Fruit fly (Drosophila melanogaster) whole organism, embryonic: Measurements from ENCODE around the gene CG11858.

Experiments
- Awh ChIP-seq: fragments of 200-800 bp; sonication (Bioruptor generic); IDR thresholded peaks from 2 replicates; pipeline ENCODE4, ENCODE4 v1.3.6; 2022; ENCODE audit warnings: missing biosample characterization, missing genetic modification characterization
- CG10462 ChIP-seq: fragments of 200-800 bp; sonication (Bioruptor generic); optimal IDR thresholded peaks from 2 replicates; lab custom pipeline; 2016; ENCODE audit warnings: missing biosample characterization, missing genetic modification characterization
- CG10543 ChIP-seq: fragments of 200-800 bp; sonication (Bioruptor generic); optimal IDR thresholded peaks from 3 replicates; lab custom pipeline; 2017; ENCODE audit warnings: missing biosample characterization, mild to moderate bottlenecking, missing genetic modification characterization, moderate library complexity
- CG11247 ChIP-seq: fragments of 200-800 bp; sonication (Bioruptor generic); IDR thresholded peaks from 2 replicates; pipeline ENCODE4 v1.3.6; 2022; ENCODE audit warnings: missing biosample characterization, missing genetic modification characterization
- CG13624 ChIP-seq: fragments of 200-800 bp; sonication (Bioruptor generic); optimal IDR thresholded peaks from 2 replicates; lab custom pipeline; 2016; ENCODE audit warnings: missing biosample characterization, missing genetic modification characterization
- CG15479 ChIP-seq: fragments of 200-800 bp; sonication (Bioruptor generic); optimal IDR thresholded peaks from 3 replicates; lab custom pipeline; 2019; ENCODE audit warnings: missing biosample characterization, mild to moderate bottlenecking, missing genetic modification characterization, moderate library complexity
- CG17802 ChIP-seq: fragments of 200-800 bp; sonication (Bioruptor generic); optimal IDR thresholded peaks from 2 replicates; lab custom pipeline; 2018; ENCODE audit warnings: missing biosample characterization, mild to moderate bottlenecking, missing genetic modification characterization, moderate library complexity
- CG1832 ChIP-seq: fragments of 200-800 bp; sonication (Bioruptor generic); optimal IDR thresholded peaks from 2 replicates; lab custom pipeline; 2017; ENCODE audit warnings: missing biosample characterization, mild to moderate bottlenecking, missing genetic modification characterization, inconsistent platforms
- CG18476 ChIP-seq: fragments of 200-800 bp; sonication (Bioruptor generic); optimal IDR thresholded peaks from 2 replicates; lab custom pipeline; 2016; ENCODE audit warnings: missing biosample characterization, mild to moderate bottlenecking, missing genetic modification characterization
- CG18599 ChIP-seq: fragments of 200-800 bp; sonication (Bioruptor generic); optimal IDR thresholded peaks from 3 replicates; lab custom pipeline; 2017; ENCODE audit warnings: missing biosample characterization, missing genetic modification characterization, mild to moderate bottlenecking, moderate library complexity, missing genetic modification reagents
- CG2116 ChIP-seq: fragments of 200-800 bp; sonication (Bioruptor generic); optimal IDR thresholded peaks from 3 replicates; lab custom pipeline; 2018; ENCODE audit warnings: missing biosample characterization, mild to moderate bottlenecking, missing genetic modification characterization
- CG31365 ChIP-seq: fragments of 200-800 bp; sonication (Bioruptor generic); optimal IDR thresholded peaks from 2 replicates; lab custom pipeline; 2018; ENCODE audit warnings: missing biosample characterization, mild to moderate bottlenecking, missing genetic modification characterization
- CG31441 ChIP-seq: fragments of 200-800 bp; sonication (Bioruptor generic); IDR thresholded peaks from 2 replicates; pipeline ENCODE4 v1.3.6; 2022; ENCODE audit warnings: missing biosample characterization, missing genetic modification characterization
- CG33557 ChIP-seq: fragments of 200-800 bp; sonication (Bioruptor generic); optimal IDR thresholded peaks from 2 replicates; lab custom pipeline; 2019; ENCODE audit warnings: missing biosample characterization, mild to moderate bottlenecking, missing genetic modification characterization, moderate library complexity
- CG34224 ChIP-seq: fragments of 200-800 bp; sonication (Bioruptor generic); IDR thresholded peaks from 3 replicates; pipeline ENCODE4 v1.3.6; 2022; ENCODE audit warnings: missing biosample characterization, missing genetic modification characterization; ENCODE audit not compliant: partially characterized antibody
- CG6175 ChIP-seq: fragments of 200-800 bp; sonication (Bioruptor generic); IDR thresholded peaks from 3 replicates; pipeline ENCODE4 v1.3.6; 2022; ENCODE audit warnings: missing biosample characterization, missing genetic modification characterization
- CG6654 ChIP-seq: fragments of 200-800 bp; sonication (Bioruptor generic); optimal IDR thresholded peaks from 2 replicates; lab custom pipeline; 2017; ENCODE audit warnings: missing biosample characterization, mild to moderate bottlenecking, missing genetic modification characterization
- CG6689 ChIP-seq: fragments of 200-800 bp; sonication (Bioruptor generic); IDR thresholded peaks from 2 replicates; pipeline ENCODE4 v1.3.6; 2022; ENCODE audit warnings: missing biosample characterization, missing genetic modification characterization
- CG7271 ChIP-seq: fragments of 200-800 bp; sonication (Bioruptor generic); optimal IDR thresholded peaks from 2 replicates; lab custom pipeline; 2018; ENCODE audit warnings: missing biosample characterization, mild to moderate bottlenecking, missing genetic modification characterization, moderate library complexity
- CG7963 ChIP-seq: fragments of 200-800 bp; sonication (Bioruptor generic); IDR thresholded peaks from 3 replicates; pipeline ENCODE4 v1.3.6; 2022; ENCODE audit warnings: missing biosample characterization, missing genetic modification characterization; ENCODE audit not compliant: partially characterized antibody
- CG7987 ChIP-seq: fragments of 200-800 bp; sonication (Bioruptor generic); optimal IDR thresholded peaks from 2 replicates; lab custom pipeline; 2018; ENCODE audit warnings: missing biosample characterization, mild to moderate bottlenecking, missing genetic modification characterization, moderate library complexity
- CG8281 ChIP-seq: fragments of 200-800 bp; sonication (Bioruptor generic); optimal IDR thresholded peaks from 2 replicates; lab custom pipeline; 2018; ENCODE audit warnings: missing biosample characterization, mild to moderate bottlenecking, missing genetic modification characterization, moderate library complexity
- CG8290 ChIP-seq, 3 experiments: fragments of 200-800 bp; sonication (Bioruptor generic); optimal IDR thresholded peaks; 2 replicates each; lab custom pipeline; 2016 to 2019; ENCODE audit warnings: missing biosample characterization in 3 of 3, missing genetic modification characterization in 3 of 3, mild to moderate bottlenecking in 2 of 3, moderate library complexity in 1 of 3
- CG8359 ChIP-seq: fragments of 200-800 bp; sonication (Bioruptor generic); optimal IDR thresholded peaks from 2 replicates; lab custom pipeline; 2017; ENCODE audit warnings: missing biosample characterization, mild to moderate bottlenecking, missing genetic modification characterization, borderline replicate concordance
- CG9727 ChIP-seq: fragments of 200-800 bp; sonication (Bioruptor generic); optimal IDR thresholded peaks from 3 replicates; lab custom pipeline; 2017; ENCODE audit warnings: missing biosample characterization, mild to moderate bottlenecking, missing genetic modification characterization
- Camta ChIP-seq: fragments of 200-800 bp; sonication (Bioruptor generic); optimal IDR thresholded peaks from 2 replicates; lab custom pipeline; 2016; ENCODE audit warnings: missing biosample characterization, missing genetic modification characterization
- Dbx ChIP-seq: fragments of 200-800 bp; sonication (Bioruptor generic); IDR thresholded peaks from 3 replicates; pipeline ENCODE4 v1.3.6; 2022; ENCODE audit warnings: missing biosample characterization, missing genetic modification characterization
- HLH3B ChIP-seq: fragments of 200-800 bp; sonication (Bioruptor generic); IDR thresholded peaks from 2 replicates; pipeline ENCODE4 v1.3.6; 2022; ENCODE audit warnings: missing biosample characterization, missing genetic modification characterization
- HLH54F ChIP-seq: fragments of 200-800 bp; sonication (Bioruptor generic); optimal IDR thresholded peaks from 3 replicates; lab custom pipeline; 2016; ENCODE audit warnings: missing biosample characterization, missing genetic modification characterization
- Hr51 ChIP-seq, 2 experiments: fragments of 200-800 bp; sonication (Bioruptor generic); optimal IDR thresholded peaks; 2 replicates in 1 of 2; 3 replicates in 1 of 2; lab custom pipeline; 2016 to 2018; ENCODE audit warnings: missing biosample characterization in 2 of 2, missing genetic modification characterization in 2 of 2, mild to moderate bottlenecking in 1 of 2, moderate library complexity in 1 of 2
- Lhr ChIP-seq: fragments of 200-800 bp; sonication (Bioruptor generic); optimal IDR thresholded peaks from 3 replicates; lab custom pipeline; 2017; ENCODE audit warnings: mild to moderate bottlenecking, missing biosample characterization, missing genetic modification reagents, missing genetic modification characterization
- MBD-R2 ChIP-seq: fragments of 200-800 bp; sonication (Bioruptor generic); IDR thresholded peaks from 2 replicates; pipeline ENCODE4 v1.3.6; 2022; ENCODE audit warnings: missing biosample characterization, missing genetic modification characterization
- Nf-YA ChIP-seq: fragments of 200-800 bp; sonication (Bioruptor generic); IDR thresholded peaks from 2 replicates; pipeline ENCODE4 v1.3.6; 2022; ENCODE audit warnings: missing biosample characterization, missing genetic modification characterization
- Ptx1 ChIP-seq: fragments of 200-800 bp; sonication (Bioruptor generic); IDR thresholded peaks from 2 replicates; pipeline ENCODE4 v1.3.6; 2022; ENCODE audit warnings: missing biosample characterization, missing genetic modification characterization
- bcd ChIP-seq: fragments of 200-800 bp; sonication (Bioruptor generic); optimal IDR thresholded peaks from 2 replicates; lab custom pipeline; 2017; ENCODE audit warnings: missing biosample characterization, mild to moderate bottlenecking, missing genetic modification characterization
- bowl ChIP-seq: fragments of 200-800 bp; sonication (Bioruptor generic); IDR thresholded peaks from 2 replicates; pipeline ENCODE4 v1.3.6; 2022; ENCODE audit warnings: missing biosample characterization, missing genetic modification characterization
- chn ChIP-seq: fragments of 200-800 bp; sonication (Bioruptor generic); optimal IDR thresholded peaks from 2 replicates; lab custom pipeline; 2016; ENCODE audit warnings: missing biosample characterization, missing genetic modification characterization
- ci ChIP-seq: fragments of 200-800 bp; sonication (Bioruptor generic); IDR thresholded peaks from 3 replicates; pipeline ENCODE4 v1.3.6; 2022; ENCODE audit warnings: missing biosample characterization, missing genetic modification characterization
- eve ChIP-seq, 2 experiments: fragments of >200 bp; optimal IDR thresholded peaks; 2 replicates each; lab custom pipeline; 2017; ENCODE audit warnings: missing biosample characterization in 2 of 2, missing genetic modification characterization in 2 of 2
- jing ChIP-seq: fragments of 200-800 bp; sonication (Bioruptor generic); optimal IDR thresholded peaks from 2 replicates; lab custom pipeline; 2018; ENCODE audit warnings: missing biosample characterization, mild to moderate bottlenecking, missing genetic modification characterization
- lmd ChIP-seq: fragments of 200-800 bp; sonication (Bioruptor generic); IDR thresholded peaks from 2 replicates; pipeline ENCODE4 v1.3.6; 2022; ENCODE audit warnings: missing biosample characterization, missing genetic modification characterization
- pita ChIP-seq: fragments of 200-800 bp; sonication (Bioruptor generic); optimal IDR thresholded peaks from 2 replicates; lab custom pipeline; 2017; ENCODE audit warnings: missing biosample characterization, mild to moderate bottlenecking, missing genetic modification characterization
- pum ChIP-seq: fragments of 200-800 bp; sonication (Bioruptor generic); optimal IDR thresholded peaks from 2 replicates; lab custom pipeline; 2016; ENCODE audit warnings: missing biosample characterization, missing genetic modification characterization
- repo ChIP-seq: fragments of 200-800 bp; sonication (Bioruptor generic); optimal IDR thresholded peaks from 2 replicates; lab custom pipeline; 2016; ENCODE audit warnings: missing biosample characterization, missing genetic modification characterization
- sens ChIP-seq: fragments of 200-800 bp; sonication (Bioruptor generic); peaks from one replicate; lab custom pipeline; 2016; ENCODE audit warnings: missing biosample characterization, missing genetic modification characterization
- sima ChIP-seq: fragments of 200-800 bp; sonication (Bioruptor generic); optimal IDR thresholded peaks from 2 replicates; lab custom pipeline; 2016; ENCODE audit warnings: missing biosample characterization, missing genetic modification characterization
- sna ChIP-seq: fragments of 200-800 bp; sonication (Bioruptor generic); IDR thresholded peaks from 2 replicates; pipeline ENCODE4 v1.3.6; 2022; ENCODE audit warnings: missing biosample characterization, missing genetic modification characterization; ENCODE audit not compliant: partially characterized antibody
- ssp ChIP-seq: fragments of 200-800 bp; sonication (Bioruptor generic); IDR thresholded peaks from 2 replicates; pipeline ENCODE4 v1.3.6; 2022; ENCODE audit warnings: missing biosample characterization, missing genetic modification characterization
- sug ChIP-seq: fragments of 200-800 bp; optimal IDR thresholded peaks from 2 replicates; lab custom pipeline; 2019; ENCODE audit warnings: missing biosample characterization, mild to moderate bottlenecking, missing genetic modification characterization, moderate library complexity
- ttk ChIP-seq: fragments of 200-800 bp; sonication (Bioruptor generic); IDR thresholded peaks from 2 replicates; pipeline ENCODE4 v2.1.2; 2022; ENCODE audit warnings: missing biosample characterization, missing genetic modification characterization

The CG11858 gene

DNA sequence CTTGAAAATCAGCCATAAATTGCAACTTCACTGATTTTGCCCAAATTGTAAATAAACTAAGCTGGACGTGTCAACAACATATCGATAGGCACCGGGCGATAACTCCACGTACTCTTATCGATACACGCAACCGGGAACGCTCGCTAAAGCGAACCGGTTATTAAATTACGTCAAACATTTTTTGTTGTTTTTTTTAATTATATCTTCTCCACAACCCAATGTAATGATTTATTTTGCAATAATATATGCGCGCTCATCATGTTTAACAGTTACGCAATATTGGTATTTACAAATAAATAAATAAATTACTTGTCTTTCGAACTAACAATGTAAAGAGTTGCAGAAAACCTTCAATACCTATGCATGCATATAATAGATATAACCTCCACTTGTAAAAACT lies 47.4 kb upstream of the CG11858 start, which contains the start of gene Saysd1 (continued):
- TF ChIP-seq bowl (GFP tag; lab: Robert Waterston, UW), result no peak
- 0 out of 2 replicates have a peak, but pooled peaks have one; percentile 21 for TF ChIP-seq CG6689 (GFP tag; lab: Robert Waterston, UW)
- TF ChIP-seq Hr51 (GFP tag; optimal IDR thresholded peaks at IDR 0.05; lab: Kevin White, UChicago), result peak in 1 of 2 experiments; percentile 11
- peak; percentile 37; the same call in 1 of the 2 replicates for TF ChIP-seq ssp (GFP tag; lab: Robert Waterston, UW)
- peak; percentile 4 for TF ChIP-seq Camta (GFP tag; lab: Kevin White, UChicago)
- TF ChIP-seq CG10543 (GFP tag; lab: Kevin White, UChicago), result peak; percentile 41
- TF ChIP-seq jing (GFP tag; lab: Kevin White, UChicago), result no peak
- peak; percentile 50; the same call in 1 of the 2 replicates for TF ChIP-seq lmd (GFP tag; lab: Robert Waterston, UW)
- TF ChIP-seq sens (GFP tag; lab: Kevin White, UChicago), result peak; percentile 88
- TF ChIP-seq Ptx1 (GFP tag; lab: Robert Waterston, UW), result peak; percentile 66
- peak; percentile 62 for TF ChIP-seq CG11247
- peak; percentile 11 for TF ChIP-seq CG7987
- TF ChIP-seq pita, result no peak
- TF ChIP-seq eve (GFP tag; optimal IDR thresholded peaks at IDR 0.05; lab: Kevin White, UChicago), result no peak
- TF ChIP-seq CG13624 (GFP tag; lab: Kevin White, UChicago), result peak; percentile 64
- peak; percentile 90 for TF ChIP-seq CG7963 (GFP tag; lab: Robert Waterston, UW)
- TF ChIP-seq CG15479 (GFP tag; lab: Kevin White, UChicago), result no peak
- TF ChIP-seq CG31441, result peak; percentile 21; the same call in 1 of the 2 replicates
- TF ChIP-seq repo (GFP tag; lab: Kevin White, UChicago), result peak; percentile 15
- no peak for TF ChIP-seq pum (GFP tag; lab: Kevin White, UChicago)
- TF ChIP-seq chn, result no peak
- no peak for TF ChIP-seq ttk (GFP tag; lab: Robert Waterston, UW)
- no peak for TF ChIP-seq HLH54F (GFP tag; lab: Kevin White, UChicago)
- no peak for TF ChIP-seq HLH3B (GFP tag; lab: Robert Waterston, UW)
- TF ChIP-seq CG6654 (GFP tag; lab: Kevin White, UChicago), result no peak
- peak; percentile 38 for TF ChIP-seq bcd (GFP tag; lab: Kevin White, UChicago)
- peak; percentile 45; the same call in 1 of the 3 replicates for TF ChIP-seq Dbx (GFP tag; lab: Robert Waterston, UW)
- peak; percentile 4 for TF ChIP-seq CG8290 (GFP tag; optimal IDR thresholded peaks at IDR 0.05; lab: Kevin White, UChicago)
- TF ChIP-seq CG8290 (tag; optimal IDR thresholded peaks at IDR 0.05; lab: Kevin White, UChicago), result peak in 1 of 2 experiments; percentile 5
- TF ChIP-seq CG2116 (GFP tag; lab: Kevin White, UChicago), result peak; percentile 46
- TF ChIP-seq sna, result peak; percentile 88
- TF ChIP-seq CG6175 (GFP tag; lab: Robert Waterston, UW), result peak; percentile 35; the same call in 1 of the 3 replicates
- TF ChIP-seq CG31365 (tag; lab: Kevin White, UChicago), result no peak
- TF ChIP-seq CG17802 (tag; lab: Kevin White, UChicago), result no peak
- TF ChIP-seq Lhr, result no peak
- no peak for TF ChIP-seq CG8359 (GFP tag; lab: Kevin White, UChicago)
- TF ChIP-seq ci, result 0 out of 3 replicates have a peak, but pooled peaks have one; percentile 17
- TF ChIP-seq CG10462 (GFP tag; lab: Kevin White, UChicago), result no peak
- peak; percentile 91 for TF ChIP-seq CG34224 (GFP tag; lab: Robert Waterston, UW)
- 0 out of 2 replicates have a peak, but pooled peaks have one; percentile 25 for TF ChIP-seq Nf-YA (GFP tag; lab: Robert Waterston, UW)
- no peak for TF ChIP-seq sima
- TF ChIP-seq CG33557 (GFP tag; lab: Kevin White, UChicago), result peak; percentile 11
- peak; percentile 37 for TF ChIP-seq CG9727 (GFP tag; lab: Kevin White, UChicago)
- TF ChIP-seq CG1832 (GFP tag; lab: Kevin White, UChicago), result no peak
- TF ChIP-seq sug (tag; lab: Kevin White, UChicago), result no peak
- peak; percentile 28; the same call in 1 of the 2 replicates for TF ChIP-seq Awh
- TF ChIP-seq CG7271 (tag; lab: Kevin White, UChicago), result peak; percentile 10
- TF ChIP-seq CG18599 (GFP tag; lab: Kevin White, UChicago), result peak; percentile 32
- TF ChIP-seq MBD-R2 (GFP tag; lab: Robert Waterston, UW), result peak; percentile 85
- peak; percentile 11 for TF ChIP-seq CG18476 (GFP tag; lab: Kevin White, UChicago)
- no peak for TF ChIP-seq CG8281 (tag; lab: Kevin White, UChicago)
